Worm (Caenorhabditis elegans): Measurements from ENCODE around the gene pqn-2.

- TF ChIP-seq lin-15B (tag; optimal IDR thresholded peaks at IDR 0.05) (no peak), lin-39 (tag; optimal IDR thresholded peaks at IDR 0.05) (no peak), nhr-11 (tag; optimal IDR thresholded peaks at IDR 0.05) (no peak)
Observed at ce11 chrV:10387412-10387811, 5.2 kb downstream of the pqn-2 start.

Data from whole organism, L1 larva.